Comparison of ENCODE assay signal across 1 fruit fly cellular context in genomic region chr2L:3778157-3779060, dm6.
TF ChIP-seq lines count a peak whose summit lies in the region.

No protein-coding gene starts in this region.

TF ChIP-seq in whole organism, embryonic, 481 proteins besides CTCF, POLR2A, EP300 and RAD21 (continued from another document and continues in another):
- peak; percentile 11 for TF ChIP-seq CG8359 (GFP tag; optimal IDR thresholded peaks at IDR 0.05; lab: Kevin White, UChicago; ENCODE audit: borderline replicate concordance)
- TF ChIP-seq CG18476 (GFP tag; optimal IDR thresholded peaks at IDR 0.05; lab: Kevin White, UChicago): no peak
- TF ChIP-seq Nf-YB (GFP tag; optimal IDR thresholded peaks at IDR 0.05; lab: Kevin White, UChicago): no peak
- peak; percentile 58 for TF ChIP-seq CG7839 (tag; optimal IDR thresholded peaks at IDR 0.05; lab: Kevin White, UChicago)
- peak; percentile 82 for TF ChIP-seq exex (tag; optimal IDR thresholded peaks at IDR 0.05; lab: Kevin White, UChicago)
- no peak for TF ChIP-seq CG7372 (GFP tag; IDR thresholded peaks at IDR 0.05; lab: Robert Waterston, UW)
- TF ChIP-seq Tbp (GFP tag; optimal IDR thresholded peaks at IDR 0.05; lab: Kevin White, UChicago): no peak
- no peak for TF ChIP-seq tgo (GFP tag; IDR thresholded peaks at IDR 0.05; lab: Robert Waterston, UW)
- TF ChIP-seq bowl (GFP tag; IDR thresholded peaks at IDR 0.05; lab: Robert Waterston, UW): peak; percentile 9; the same call in 1 of the 2 replicates
- TF ChIP-seq cas (GFP tag; IDR thresholded peaks at IDR 0.05; lab: Robert Waterston, UW): no peak
- peak; percentile 8 for TF ChIP-seq CG17829 (tag; optimal IDR thresholded peaks at IDR 0.05; lab: Kevin White, UChicago)
- TF ChIP-seq CG11560 (tag; IDR thresholded peaks at IDR 0.05; lab: Robert Waterston, UW): no peak
- no peak for TF ChIP-seq rib (GFP tag; IDR thresholded peaks at IDR 0.05; lab: Robert Waterston, UW)
- TF ChIP-seq Kr (GFP tag; optimal IDR thresholded peaks at IDR 0.05; lab: Kevin White, UChicago): peak; percentile 43
- TF ChIP-seq Dek (tag; optimal IDR thresholded peaks at IDR 0.05; lab: Kevin White, UChicago): peak; percentile 2
- no peak for TF ChIP-seq Myb (GFP tag; optimal IDR thresholded peaks at IDR 0.05; lab: Kevin White, UChicago)
- no peak for TF ChIP-seq Meics (GFP tag; optimal IDR thresholded peaks at IDR 0.05; lab: Kevin White, UChicago)
- peak; percentile 4 for TF ChIP-seq Oli (tag; optimal IDR thresholded peaks at IDR 0.05; lab: Kevin White, UChicago)
- no peak for TF ChIP-seq br (optimal IDR thresholded peaks at IDR 0.05; lab: Kevin White, UChicago)
- TF ChIP-seq ftz-f1 (GFP tag; optimal IDR thresholded peaks at IDR 0.05; lab: Kevin White, UChicago): no peak
- peak; percentile 19; the same call in 1 of the 2 replicates for TF ChIP-seq NFAT (GFP tag; IDR thresholded peaks at IDR 0.05; lab: Robert Waterston, UW)
- TF ChIP-seq kay (GFP tag; optimal IDR thresholded peaks at IDR 0.05; lab: Kevin White, UChicago): no peak
- no peak for TF ChIP-seq bigmax (GFP tag; optimal IDR thresholded peaks at IDR 0.05; lab: Kevin White, UChicago)
- 0 out of 3 replicates have a peak, but pooled peaks have one; percentile 26 for TF ChIP-seq Mrtf (GFP tag; IDR thresholded peaks at IDR 0.05; lab: Robert Waterston, UW)
- TF ChIP-seq CG2129 (GFP tag; IDR thresholded peaks at IDR 0.05; lab: Robert Waterston, UW; ENCODE audit: partially characterized antibody): no peak
- no peak for TF ChIP-seq HmgD (GFP tag; optimal IDR thresholded peaks at IDR 0.05; lab: Kevin White, UChicago)
- TF ChIP-seq CG12219 (GFP tag; optimal IDR thresholded peaks at IDR 0.05; lab: Kevin White, UChicago): no peak
- no peak for TF ChIP-seq stc (GFP tag; IDR thresholded peaks at IDR 0.05; lab: Robert Waterston, UW)
- TF ChIP-seq Xbp1 (GFP tag; optimal IDR thresholded peaks at IDR 0.05; lab: Kevin White, UChicago): no peak
- TF ChIP-seq odd (GFP tag; optimal IDR thresholded peaks at IDR 0.05; lab: Kevin White, UChicago): peak; percentile 42
- no peak for TF ChIP-seq Spps (tag; optimal IDR thresholded peaks at IDR 0.05; lab: Kevin White, UChicago)
- TF ChIP-seq nerfin-2 (GFP tag; IDR thresholded peaks at IDR 0.05; lab: Robert Waterston, UW; ENCODE audit: partially characterized antibody): no peak
- no peak for TF ChIP-seq Dip2 (GFP tag; IDR thresholded peaks at IDR 0.05; lab: Robert Waterston, UW)
- 0 out of 2 replicates have a peak, but pooled peaks have one; percentile 24 for TF ChIP-seq HLH3B (GFP tag; IDR thresholded peaks at IDR 0.05; lab: Robert Waterston, UW)
- TF ChIP-seq bab2 (GFP tag; optimal IDR thresholded peaks at IDR 0.05; lab: Kevin White, UChicago): no peak
- TF ChIP-seq tll (GFP tag; optimal IDR thresholded peaks at IDR 0.05; lab: Kevin White, UChicago): peak in 1 of 2 experiments; percentile 67
- no peak for TF ChIP-seq Doc3 (GFP tag; IDR thresholded peaks at IDR 0.05; lab: Robert Waterston, UW; ENCODE audit: partially characterized antibody)
- peak; percentile 20 for TF ChIP-seq Fer3 (tag; optimal IDR thresholded peaks at IDR 0.05; lab: Kevin White, UChicago)
- no peak for TF ChIP-seq C15 (GFP tag; IDR thresholded peaks at IDR 0.05; lab: Robert Waterston, UW)
- TF ChIP-seq CG12104 (GFP tag; optimal IDR thresholded peaks at IDR 0.05; lab: Kevin White, UChicago): no peak
- TF ChIP-seq dati (GFP tag; IDR thresholded peaks at IDR 0.05; lab: Robert Waterston, UW): no peak
- TF ChIP-seq Max (GFP tag; optimal IDR thresholded peaks at IDR 0.05; lab: Kevin White, UChicago): no peak
- TF ChIP-seq CG11247 (GFP tag; IDR thresholded peaks at IDR 0.05; lab: Robert Waterston, UW): no peak
- no peak for TF ChIP-seq CG12236 (GFP tag; optimal IDR thresholded peaks at IDR 0.05; lab: Kevin White, UChicago)
- peak; percentile 47 for TF ChIP-seq pfk (GFP tag; optimal IDR thresholded peaks at IDR 0.05; lab: Kevin White, UChicago)
- TF ChIP-seq CG1647 (GFP tag; optimal IDR thresholded peaks at IDR 0.05; lab: Kevin White, UChicago): no peak
- TF ChIP-seq zen (tag; optimal IDR thresholded peaks at IDR 0.05; lab: Kevin White, UChicago): peak; percentile 16
- TF ChIP-seq CG10654 (GFP tag; optimal IDR thresholded peaks at IDR 0.05; lab: Kevin White, UChicago): no peak
- no peak for TF ChIP-seq MTF-1 (GFP tag; optimal IDR thresholded peaks at IDR 0.05; lab: Kevin White, UChicago; ENCODE audit: borderline replicate concordance)
- peak; percentile 49 for TF ChIP-seq cad (GFP tag; optimal IDR thresholded peaks at IDR 0.05; lab: Kevin White, UChicago)
- peak; percentile 18 for TF ChIP-seq CG14710 (tag; optimal IDR thresholded peaks at IDR 0.05; lab: Kevin White, UChicago)
- TF ChIP-seq CG12769 (tag; optimal IDR thresholded peaks at IDR 0.05; lab: Kevin White, UChicago): peak; percentile 81
- TF ChIP-seq ab (GFP tag; optimal IDR thresholded peaks at IDR 0.05; lab: Kevin White, UChicago): no peak
- no peak for TF ChIP-seq CG10431 (GFP tag; optimal IDR thresholded peaks at IDR 0.05; lab: Kevin White, UChicago)
- no peak for TF ChIP-seq E2f1 (GFP tag; IDR thresholded peaks at IDR 0.05; lab: Robert Waterston, UW)
- TF ChIP-seq CG5953 (GFP tag; IDR thresholded peaks at IDR 0.05; lab: Robert Waterston, UW): no peak
- TF ChIP-seq nmo (GFP tag; optimal IDR thresholded peaks at IDR 0.05; lab: Kevin White, UChicago): peak; percentile 35
- no peak for TF ChIP-seq CG11723 (GFP tag; optimal IDR thresholded peaks at IDR 0.05; lab: Kevin White, UChicago)
- no peak for TF ChIP-seq Gsc (GFP tag; IDR thresholded peaks at IDR 0.05; lab: Robert Waterston, UW)
- peak; percentile 11; the same call in 1 of the 2 replicates for TF ChIP-seq E2f2 (GFP tag; IDR thresholded peaks at IDR 0.05; lab: Robert Waterston, UW)
- no peak for TF ChIP-seq dm (GFP tag; optimal IDR thresholded peaks at IDR 0.05; lab: Kevin White, UChicago)
- peak; percentile 70 for TF ChIP-seq gem (tag; optimal IDR thresholded peaks at IDR 0.05; lab: Kevin White, UChicago)
- TF ChIP-seq CG18599 (GFP tag; optimal IDR thresholded peaks at IDR 0.05; lab: Kevin White, UChicago): no peak
- TF ChIP-seq HLH4C (GFP tag; IDR thresholded peaks at IDR 0.05; lab: Robert Waterston, UW; ENCODE audit: partially characterized antibody): no peak
- no peak for TF ChIP-seq D19B (GFP tag; optimal IDR thresholded peaks at IDR 0.05; lab: Kevin White, UChicago)
- TF ChIP-seq CG32532 (GFP tag; IDR thresholded peaks at IDR 0.05; lab: Robert Waterston, UW): no peak
- TF ChIP-seq D19A (tag; optimal IDR thresholded peaks at IDR 0.05; lab: Kevin White, UChicago): peak; percentile 14
- no peak for TF ChIP-seq H2.0 (GFP tag; IDR thresholded peaks at IDR 0.05; lab: Robert Waterston, UW)
- TF ChIP-seq vnd (GFP tag; IDR thresholded peaks at IDR 0.05; lab: Robert Waterston, UW; ENCODE audit: partially characterized antibody): no peak
- TF ChIP-seq ranshi (GFP tag; IDR thresholded peaks at IDR 0.05; lab: Robert Waterston, UW): no peak
- TF ChIP-seq Usf (GFP tag; optimal IDR thresholded peaks at IDR 0.05; lab: Kevin White, UChicago): no peak
- peak; percentile 10 for TF ChIP-seq CG4424 (GFP tag; optimal IDR thresholded peaks at IDR 0.05; lab: Kevin White, UChicago)
- no peak for TF ChIP-seq Hsf (GFP tag; optimal IDR thresholded peaks at IDR 0.05; lab: Kevin White, UChicago)
- TF ChIP-seq Hr3 (GFP tag; optimal IDR thresholded peaks at IDR 0.05; lab: Kevin White, UChicago): peak; percentile 17
- no peak for TF ChIP-seq Dref (GFP tag; IDR thresholded peaks at IDR 0.05; lab: Robert Waterston, UW)
- TF ChIP-seq sug (tag; optimal IDR thresholded peaks at IDR 0.05; lab: Kevin White, UChicago): peak; percentile 60
- no peak for TF ChIP-seq Lim3 (GFP tag; IDR thresholded peaks at IDR 0.05; lab: Robert Waterston, UW)
- TF ChIP-seq CG3995 (GFP tag; optimal IDR thresholded peaks at IDR 0.05; lab: Kevin White, UChicago): peak; percentile 30
- TF ChIP-seq zf30C (GFP tag; optimal IDR thresholded peaks at IDR 0.05; lab: Kevin White, UChicago): peak; percentile 25
- TF ChIP-seq crp (GFP tag; optimal IDR thresholded peaks at IDR 0.05; lab: Kevin White, UChicago): no peak
- TF ChIP-seq klu (GFP tag; IDR thresholded peaks at IDR 0.05; lab: Robert Waterston, UW): no peak
- peak; percentile 73 for TF ChIP-seq corto (GFP tag; optimal IDR thresholded peaks at IDR 0.05; lab: Kevin White, UChicago)
- TF ChIP-seq CG7786 (GFP tag; optimal IDR thresholded peaks at IDR 0.05; lab: Kevin White, UChicago): no peak
- TF ChIP-seq CG13894 (tag; optimal IDR thresholded peaks at IDR 0.05; lab: Kevin White, UChicago): peak; percentile 93
- peak; percentile 15 for TF ChIP-seq az2 (GFP tag; optimal IDR thresholded peaks at IDR 0.05; lab: Kevin White, UChicago)
- no peak for TF ChIP-seq p53 (GFP tag; optimal IDR thresholded peaks at IDR 0.05; lab: Kevin White, UChicago)
- no peak for TF ChIP-seq wdn (GFP tag; IDR thresholded peaks at IDR 0.05; lab: Robert Waterston, UW)
- no peak for TF ChIP-seq CG9876 (GFP tag; optimal IDR thresholded peaks at IDR 0.05; lab: Kevin White, UChicago)
- TF ChIP-seq Six4 (GFP tag; optimal IDR thresholded peaks at IDR 0.05; lab: Kevin White, UChicago): no peak
- peak; percentile 59 for TF ChIP-seq dysf (GFP tag; IDR thresholded peaks at IDR 0.05; lab: Robert Waterston, UW)
- peak; percentile 32 for TF ChIP-seq CG13296 (GFP tag; optimal IDR thresholded peaks at IDR 0.05; lab: Kevin White, UChicago)
- no peak for TF ChIP-seq luna (GFP tag; optimal IDR thresholded peaks at IDR 0.05; lab: Kevin White, UChicago)
- TF ChIP-seq CG16815 (GFP tag; optimal IDR thresholded peaks at IDR 0.05; lab: Kevin White, UChicago): no peak
- TF ChIP-seq Ravus (GFP tag; IDR thresholded peaks at IDR 0.05; lab: Robert Waterston, UW): no peak; the same call in 1 of the 2 replicates
- TF ChIP-seq CoRest (tag; optimal IDR thresholded peaks at IDR 0.05; lab: Kevin White, UChicago): peak; percentile 42
- no peak for TF ChIP-seq CG43689 (GFP tag; IDR thresholded peaks at IDR 0.05; lab: Robert Waterston, UW)
- no peak for TF ChIP-seq Elba2 (GFP tag; optimal IDR thresholded peaks at IDR 0.05; lab: Kevin White, UChicago)
- no peak for TF ChIP-seq CG42726 (GFP tag; IDR thresholded peaks at IDR 0.05; lab: Robert Waterston, UW; ENCODE audit: partially characterized antibody)
- TF ChIP-seq CG2889 (GFP tag; IDR thresholded peaks at IDR 0.05; lab: Robert Waterston, UW): no peak
- TF ChIP-seq CG15479 (GFP tag; optimal IDR thresholded peaks at IDR 0.05; lab: Kevin White, UChicago): peak; percentile 91
- no peak for TF ChIP-seq Hand (GFP tag; optimal IDR thresholded peaks at IDR 0.05; lab: Kevin White, UChicago)
- no peak for TF ChIP-seq CG4282 (GFP tag; optimal IDR thresholded peaks at IDR 0.05; lab: Kevin White, UChicago)
- TF ChIP-seq CG15696 (tag; optimal IDR thresholded peaks at IDR 0.05; lab: Kevin White, UChicago): peak; percentile 6
- no peak for TF ChIP-seq ase (GFP tag; IDR thresholded peaks at IDR 0.05; lab: Robert Waterston, UW)
- no peak for TF ChIP-seq org-1 (GFP tag; optimal IDR thresholded peaks at IDR 0.05; lab: Kevin White, UChicago)
- TF ChIP-seq CG12391 (tag; optimal IDR thresholded peaks at IDR 0.05; lab: Kevin White, UChicago): peak; percentile 34
- TF ChIP-seq CG15514 (GFP tag; optimal IDR thresholded peaks at IDR 0.05; lab: Kevin White, UChicago): no peak
- peak; percentile 42 for TF ChIP-seq CG7556 (GFP tag; optimal IDR thresholded peaks at IDR 0.05; lab: Kevin White, UChicago)
- TF ChIP-seq ATbp (GFP tag; optimal IDR thresholded peaks at IDR 0.05; lab: Kevin White, UChicago): peak; percentile 19
- no peak for TF ChIP-seq Camta (GFP tag; optimal IDR thresholded peaks at IDR 0.05; lab: Kevin White, UChicago)
- peak; percentile 47 for TF ChIP-seq sqz (GFP tag; optimal IDR thresholded peaks at IDR 0.05; lab: Kevin White, UChicago)
- TF ChIP-seq bbx (GFP tag; IDR thresholded peaks at IDR 0.05; lab: Robert Waterston, UW; ENCODE audit: partially characterized antibody): no peak
- TF ChIP-seq grn (GFP tag; optimal IDR thresholded peaks at IDR 0.05; lab: Kevin White, UChicago): peak; percentile 95
- no peak for TF ChIP-seq Bdp1 (GFP tag; optimal IDR thresholded peaks at IDR 0.05; lab: Kevin White, UChicago)
- TF ChIP-seq CG14860 (GFP tag; IDR thresholded peaks at IDR 0.05; lab: Robert Waterston, UW; ENCODE audit: partially characterized antibody): no peak
- no peak for TF ChIP-seq CG17802 (tag; optimal IDR thresholded peaks at IDR 0.05; lab: Kevin White, UChicago)
- no peak for TF ChIP-seq Chrac-16 (GFP tag; optimal IDR thresholded peaks at IDR 0.05; lab: Kevin White, UChicago)
- no peak for TF ChIP-seq Optix (GFP tag; IDR thresholded peaks at IDR 0.05; lab: Robert Waterston, UW)
- peak; percentile 13 for TF ChIP-seq ind (GFP tag; optimal IDR thresholded peaks at IDR 0.05; lab: Kevin White, UChicago)
- TF ChIP-seq HHEX (GFP tag; optimal IDR thresholded peaks at IDR 0.05; lab: Kevin White, UChicago): peak; percentile 15
- TF ChIP-seq so (GFP tag; IDR thresholded peaks at IDR 0.05; lab: Robert Waterston, UW): 0 out of 3 replicates have a peak, but pooled peaks have one; percentile 21
- no peak for TF ChIP-seq ara (GFP tag; IDR thresholded peaks at IDR 0.05; lab: Robert Waterston, UW)
- no peak for TF ChIP-seq pum (GFP tag; optimal IDR thresholded peaks at IDR 0.05; lab: Kevin White, UChicago)
- no peak for TF ChIP-seq sr (GFP tag; IDR thresholded peaks at IDR 0.05; lab: Robert Waterston, UW)
- no peak for TF ChIP-seq knrl (GFP tag; IDR thresholded peaks at IDR 0.05; lab: Robert Waterston, UW; ENCODE audit: partially characterized antibody)
- peak; percentile 7 for TF ChIP-seq Jarid2 (GFP tag; optimal IDR thresholded peaks at IDR 0.05; lab: Kevin White, UChicago)
- peak; percentile 39 for TF ChIP-seq PHDP (tag; optimal IDR thresholded peaks at IDR 0.05; lab: Kevin White, UChicago)
- TF ChIP-seq tap (tag; optimal IDR thresholded peaks at IDR 0.05; lab: Kevin White, UChicago): no peak
- TF ChIP-seq BEAF-32 (GFP tag; optimal IDR thresholded peaks at IDR 0.05; lab: Kevin White, UChicago): no peak
- peak; percentile 4 for TF ChIP-seq CG17385 (GFP tag; optimal IDR thresholded peaks at IDR 0.05; lab: Kevin White, UChicago)
- no peak for TF ChIP-seq CG9215 (GFP tag; IDR thresholded peaks at IDR 0.05; lab: Robert Waterston, UW)
- TF ChIP-seq sima (GFP tag; optimal IDR thresholded peaks at IDR 0.05; lab: Kevin White, UChicago): no peak
- no peak for TF ChIP-seq trem (tag; optimal IDR thresholded peaks at IDR 0.05; lab: Kevin White, UChicago)
- TF ChIP-seq her (GFP tag; optimal IDR thresholded peaks at IDR 0.05; lab: Kevin White, UChicago): no peak
- no peak for TF ChIP-seq CG17612 (GFP tag; IDR thresholded peaks at IDR 0.05; lab: Robert Waterston, UW)
- no peak for TF ChIP-seq Eip74EF (GFP tag; optimal IDR thresholded peaks at IDR 0.05; lab: Kevin White, UChicago)
